Worm (Caenorhabditis elegans) whole organism, L2 larva: ENCODE measurements around the gene acr-12.

Experiments used
- ama-1 ChIP-seq: fragments of 150-350 bp; optimal IDR thresholded peaks from 2 replicates; lab custom pipeline; 2018; ENCODE audit warnings: inconsistent platforms
- lin-13 ChIP-seq: fragments of 150-350 bp; optimal IDR thresholded peaks from 2 replicates; lab custom pipeline; 2014; ENCODE audit warnings: missing biosample characterization, missing genetic modification reagents, missing genetic modification characterization
- unc-62 ChIP-seq: fragments of 150-350 bp; optimal IDR thresholded peaks from 2 replicates; lab custom pipeline; 2014; ENCODE audit warnings: missing biosample characterization, missing genetic modification reagents, missing genetic modification characterization

DNA sequence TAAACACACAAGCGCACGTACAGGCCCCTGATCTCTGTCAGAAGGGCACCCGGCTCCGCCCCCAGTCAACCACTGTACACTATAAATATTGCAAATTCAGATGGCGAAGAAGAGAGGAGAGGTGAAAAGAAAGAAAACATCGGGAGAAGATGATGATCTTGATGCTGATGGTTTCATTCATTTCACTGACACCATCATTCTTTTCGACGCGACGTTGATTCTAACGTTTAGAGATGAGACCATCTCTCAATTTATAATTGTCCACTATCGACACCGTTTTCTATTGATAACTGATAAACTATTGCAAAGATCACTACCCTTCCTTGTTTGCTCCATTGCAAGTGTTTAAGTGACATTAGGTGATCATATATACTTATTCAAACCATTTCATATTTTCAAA lies 8.7 kb downstream of the acr-12 start:
- TF ChIP-seq lin-13, result no peak
- TF ChIP-seq ama-1 (lab: Kevin White, UChicago), result peak; percentile 96
- TF ChIP-seq unc-62 (GFP tag; lab: Kevin White, UChicago), result no peak
